Worm (Caenorhabditis elegans) whole organism, young adult: ENCODE measurements around the gene atfs-1.

Experiments
- B0019.2 ChIP-seq: fragments of 200-800 bp; sonication (Bioruptor generic); conservative IDR thresholded peaks from 2 replicates; pipeline ENCODE4 v1.3.6; 2022; ENCODE audit warnings: missing genetic modification reagents, missing genetic modification characterization, missing compliant biosample characterization
- B0035.1 ChIP-seq: sonication (generic microtip); optimal IDR thresholded peaks from 2 replicates; lab custom pipeline; 2016; ENCODE audit warnings: missing genetic modification characterization, mild to moderate bottlenecking, missing compliant biosample characterization, missing genotype, missing genetic modification reagents
- C06A6.2 ChIP-seq: fragments of 200-800 bp; sonication (Bioruptor generic); conservative IDR thresholded peaks from 2 replicates; pipeline ENCODE4 v1.3.6; 2022; ENCODE audit warnings: missing genetic modification characterization, missing compliant biosample characterization
- dpff-1 ChIP-seq: sonication (generic microtip); optimal IDR thresholded peaks from 2 replicates; lab custom pipeline; 2017; ENCODE audit warnings: mild to moderate bottlenecking, missing genetic modification characterization, missing compliant biosample characterization
- egrh-3 ChIP-seq: fragments of 200-800 bp; sonication (Bioruptor generic); IDR thresholded peaks from 2 replicates; pipeline ENCODE4 v1.3.6; 2022; ENCODE audit warnings: missing genetic modification reagents, missing genetic modification characterization, missing compliant biosample characterization
- him-1 ChIP-seq: sonication (generic microtip); optimal IDR thresholded peaks from 2 replicates; lab custom pipeline; 2016; ENCODE audit warnings: missing genotype, missing genetic modification reagents, missing genetic modification characterization, missing compliant biosample characterization
- nfya-1 ChIP-seq: sonication (generic microtip); optimal IDR thresholded peaks from 2 replicates; lab custom pipeline; 2017; ENCODE audit warnings: antibody characterized with exemption, missing compliant biosample characterization, missing genetic modification characterization, borderline replicate concordance; ENCODE audit not compliant: insufficient read depth
- nfya-2 ChIP-seq: fragments of 200-800 bp; sonication (Bioruptor generic); IDR thresholded peaks from 2 replicates; pipeline ENCODE4 v1.3.6; 2022; ENCODE audit warnings: missing genetic modification reagents, missing genetic modification characterization, missing compliant biosample characterization
- pha-4 ChIP-seq: fragments of 150-350 bp; sonication (generic microtip); optimal IDR thresholded peaks from 2 replicates; lab custom pipeline; 2014; ENCODE audit warnings: missing biosample characterization, missing genetic modification reagents, missing genetic modification characterization
- rcor-1 ChIP-seq: fragments of 200-800 bp; sonication (Bioruptor generic); IDR thresholded peaks from 2 replicates; pipeline ENCODE4 v1.3.6; 2022; ENCODE audit warnings: missing genetic modification reagents, missing genetic modification characterization, missing compliant biosample characterization
- ztf-3 ChIP-seq: fragments of 200-800 bp; sonication (Bioruptor generic); optimal IDR thresholded peaks from 2 replicates; lab custom pipeline; 2018; ENCODE audit warnings: mild to moderate bottlenecking, missing genetic modification characterization, missing compliant biosample characterization

- TF ChIP-seq dpff-1 (tag; lab: Kevin White, UChicago) (no peak), B0035.1 (no peak), B0019.2 (GFP tag; lab: Robert Waterston, UW) (no peak), ztf-3 (peak; percentile 53), rcor-1 (GFP tag; lab: Robert Waterston, UW) (peak; percentile 57), nfya-2 (GFP tag; lab: Robert Waterston, UW) (no peak), C06A6.2 (GFP tag; lab: Robert Waterston, UW) (peak; percentile 82), pha-4 (tag; lab: Kevin White, UChicago) (peak; percentile 96), him-1 (tag; lab: Kevin White, UChicago) (no peak), nfya-1 (no peak), egrh-3 (GFP tag; lab: Robert Waterston, UW) (peak; percentile 38; the same call in 1 of the 2 replicates)
Measured at ce11 chrV:14200086-14200485, 6.6 kb downstream of the atfs-1 start.
